Fruit fly (Drosophila melanogaster) whole organism, prepupa: Measurements from ENCODE around the gene galla-2.
A peak's percentile ranks its signal among the peaks of the same experiment; 100 is the strongest.

Source experiments
- CG10631 ChIP-seq: fragments of 200-800 bp; sonication (Bioruptor generic); optimal IDR thresholded peaks from 2 replicates; lab custom pipeline; 2016; ENCODE audit warnings: missing biosample characterization, missing genetic modification characterization
- CG10669 ChIP-seq: fragments of 200-800 bp; sonication (Bioruptor generic); optimal IDR thresholded peaks from 3 replicates; lab custom pipeline; 2018; ENCODE audit warnings: missing biosample characterization, mild to moderate bottlenecking, missing genetic modification characterization, moderate library complexity
- CG11294 ChIP-seq: fragments of 200-800 bp; sonication (Bioruptor generic); IDR thresholded peaks from 2 replicates; pipeline ENCODE4 v1.3.6; 2022; ENCODE audit warnings: missing biosample characterization, missing genetic modification characterization
- CG11762 ChIP-seq: fragments of 200-800 bp; sonication (Bioruptor generic); optimal IDR thresholded peaks from 3 replicates; lab custom pipeline; 2016; ENCODE audit warnings: missing biosample characterization, missing genetic modification characterization; ENCODE audit not compliant: insufficient read depth
- CG15336 ChIP-seq: fragments of 200-800 bp; sonication (Bioruptor generic); IDR thresholded peaks from 2 replicates; pipeline ENCODE4 v1.3.6; 2022; ENCODE audit warnings: missing biosample characterization, missing genetic modification characterization
- CG16779 ChIP-seq: fragments of 200-800 bp; sonication (Bioruptor generic); optimal IDR thresholded peaks from 3 replicates; lab custom pipeline; 2017; ENCODE audit warnings: missing biosample characterization, mild to moderate bottlenecking, missing genetic modification characterization
- CG3032 ChIP-seq: fragments of 200-800 bp; optimal IDR thresholded peaks from 2 replicates; lab custom pipeline; 2019; ENCODE audit warnings: missing biosample characterization, mild to moderate bottlenecking, missing genetic modification characterization, moderate library complexity
- CG32006 ChIP-seq: fragments of 200-800 bp; sonication (Bioruptor generic); optimal IDR thresholded peaks from 3 replicates; lab custom pipeline; 2017; ENCODE audit warnings: missing biosample characterization, mild to moderate bottlenecking, missing genetic modification characterization
- CG34406 ChIP-seq: fragments of 200-800 bp; sonication (Bioruptor generic); optimal IDR thresholded peaks from 3 replicates; lab custom pipeline; 2016; ENCODE audit warnings: missing biosample characterization, missing genetic modification characterization
- CG3919 ChIP-seq: fragments of 200-800 bp; sonication (Bioruptor generic); optimal IDR thresholded peaks from 3 replicates; lab custom pipeline; 2016; ENCODE audit warnings: missing biosample characterization, missing genetic modification characterization
- CG6163 ChIP-seq: fragments of 200-800 bp; sonication (Bioruptor generic); IDR thresholded peaks from 3 replicates; pipeline ENCODE4 v1.3.6; 2022; ENCODE audit warnings: missing biosample characterization, missing genetic modification characterization
- CG6276 ChIP-seq: fragments of 200-800 bp; sonication (Bioruptor generic); optimal IDR thresholded peaks from 2 replicates; lab custom pipeline; 2017; ENCODE audit warnings: missing biosample characterization, mild to moderate bottlenecking, missing genetic modification characterization
- CG6792 ChIP-seq: fragments of 200-800 bp; sonication (Bioruptor generic); optimal IDR thresholded peaks from 3 replicates; lab custom pipeline; 2016; ENCODE audit warnings: missing biosample characterization, missing genetic modification characterization
- CG6808 ChIP-seq: fragments of 200-800 bp; sonication (Bioruptor generic); optimal IDR thresholded peaks from 3 replicates; lab custom pipeline; 2017; ENCODE audit warnings: missing biosample characterization, missing genetic modification characterization, mild to moderate bottlenecking, moderate library complexity, missing genetic modification reagents
- CG6854 ChIP-seq: fragments of 200-800 bp; sonication (Bioruptor generic); optimal IDR thresholded peaks from 2 replicates; lab custom pipeline; 2017; ENCODE audit warnings: missing biosample characterization, mild to moderate bottlenecking, missing genetic modification characterization
- CG7368 ChIP-seq: fragments of 200-800 bp; sonication (Bioruptor generic); optimal IDR thresholded peaks from 3 replicates; lab custom pipeline; 2016; ENCODE audit warnings: missing biosample characterization, missing genetic modification characterization
- CG8119 ChIP-seq: fragments of 200-800 bp; sonication (Bioruptor generic); IDR thresholded peaks from 3 replicates; pipeline ENCODE4 v1.3.6; 2022; ENCODE audit warnings: missing biosample characterization, missing genetic modification characterization
- CG8319 ChIP-seq: fragments of 200-800 bp; sonication (Bioruptor generic); optimal IDR thresholded peaks from 3 replicates; lab custom pipeline; 2016; ENCODE audit warnings: missing biosample characterization, missing genetic modification characterization
- CG8632 ChIP-seq: fragments of 200-800 bp; sonication (Bioruptor generic); optimal IDR thresholded peaks from 3 replicates; lab custom pipeline; 2016; ENCODE audit warnings: missing biosample characterization, missing genetic modification characterization
- CG9139 ChIP-seq: fragments of 200-800 bp; sonication (Bioruptor generic); optimal IDR thresholded peaks from 3 replicates; lab custom pipeline; 2017; ENCODE audit warnings: missing biosample characterization, mild to moderate bottlenecking, missing genetic modification characterization
- Eip75B ChIP-seq: fragments of 200-800 bp; sonication (Bioruptor generic); optimal IDR thresholded peaks from 3 replicates; lab custom pipeline; 2016; ENCODE audit warnings: missing biosample characterization, missing genetic modification characterization
- Eip78C ChIP-seq: fragments of 200-800 bp; sonication (Bioruptor generic); peaks from one replicate; lab custom pipeline; 2016; ENCODE audit warnings: missing biosample characterization, missing genetic modification characterization
- Eip93F ChIP-seq: fragments of 200-800 bp; sonication (Bioruptor generic); optimal IDR thresholded peaks from 2 replicates; lab custom pipeline; 2016; ENCODE audit warnings: missing biosample characterization, mild to moderate bottlenecking, missing genetic modification characterization
- Ets21C ChIP-seq: fragments of 200-800 bp; sonication (Bioruptor generic); optimal IDR thresholded peaks from 3 replicates; lab custom pipeline; 2016; ENCODE audit warnings: missing biosample characterization, missing genetic modification characterization
- Hr39 ChIP-seq: fragments of 200-800 bp; sonication (Bioruptor generic); optimal IDR thresholded peaks from 2 replicates; lab custom pipeline; 2016; ENCODE audit warnings: missing biosample characterization, missing genetic modification characterization
- Hr4 ChIP-seq: fragments of 200-800 bp; sonication (Bioruptor generic); optimal IDR thresholded peaks from 3 replicates; lab custom pipeline; 2016; ENCODE audit warnings: missing biosample characterization, missing genetic modification characterization
- Lpt ChIP-seq: fragments of 200-800 bp; sonication (Bioruptor generic); optimal IDR thresholded peaks from 3 replicates; lab custom pipeline; 2016; ENCODE audit warnings: missing biosample characterization, missing genetic modification characterization
- Met ChIP-seq: fragments of 200-800 bp; sonication (Bioruptor generic); optimal IDR thresholded peaks from 3 replicates; lab custom pipeline; 2016; ENCODE audit warnings: missing biosample characterization, missing genetic modification characterization
- OdsH ChIP-seq: fragments of 200-800 bp; sonication (Bioruptor generic); optimal IDR thresholded peaks from 3 replicates; lab custom pipeline; 2016; ENCODE audit warnings: missing biosample characterization, missing genetic modification characterization
- Sox14 ChIP-seq: fragments of 200-800 bp; sonication (Bioruptor generic); optimal IDR thresholded peaks from 3 replicates; lab custom pipeline; 2016; ENCODE audit warnings: missing biosample characterization, missing genetic modification characterization
- Sox15 ChIP-seq: fragments of 200-800 bp; sonication (Bioruptor generic); optimal IDR thresholded peaks from 3 replicates; lab custom pipeline; 2016; ENCODE audit warnings: missing biosample characterization, missing genetic modification characterization
- cyc ChIP-seq: fragments of 200-800 bp; sonication (Bioruptor generic); optimal IDR thresholded peaks from 3 replicates; lab custom pipeline; 2016; ENCODE audit warnings: missing biosample characterization, missing genetic modification characterization
- dac ChIP-seq: fragments of 200-800 bp; sonication (Bioruptor generic); optimal IDR thresholded peaks from 2 replicates; lab custom pipeline; 2017; ENCODE audit warnings: missing biosample characterization, mild to moderate bottlenecking, missing genetic modification characterization
- dsx ChIP-seq: fragments of 200-800 bp; optimal IDR thresholded peaks from 3 replicates; lab custom pipeline; 2019; ENCODE audit warnings: missing biosample characterization, mild to moderate bottlenecking, missing genetic modification characterization, moderate library complexity; ENCODE audit not compliant: poor library complexity, severe bottlenecking
- esn ChIP-seq: fragments of 200-800 bp; sonication (Bioruptor generic); optimal IDR thresholded peaks from 2 replicates; lab custom pipeline; 2016; ENCODE audit warnings: missing biosample characterization, mild to moderate bottlenecking, missing genetic modification characterization, moderate library complexity
- fd59A ChIP-seq: fragments of 200-800 bp; sonication (Bioruptor generic); optimal IDR thresholded peaks from 2 replicates; lab custom pipeline; 2017; ENCODE audit warnings: missing biosample characterization, mild to moderate bottlenecking, missing genetic modification characterization, missing genetic modification reagents
- fd85E ChIP-seq: fragments of 200-800 bp; sonication (Bioruptor generic); optimal IDR thresholded peaks from 3 replicates; lab custom pipeline; 2016; ENCODE audit warnings: missing biosample characterization, missing genetic modification characterization
- fkh ChIP-seq: fragments of 200-800 bp; sonication (Bioruptor generic); optimal IDR thresholded peaks from 3 replicates; lab custom pipeline; 2017; ENCODE audit warnings: missing biosample characterization, mild to moderate bottlenecking, missing genetic modification characterization, moderate library complexity
- lz ChIP-seq: fragments of 200-800 bp; sonication (Bioruptor generic); optimal IDR thresholded peaks from 3 replicates; lab custom pipeline; 2016; ENCODE audit warnings: missing biosample characterization, missing genetic modification characterization
- net ChIP-seq: fragments of 200-800 bp; sonication (Bioruptor generic); optimal IDR thresholded peaks from 3 replicates; lab custom pipeline; 2016; ENCODE audit warnings: missing biosample characterization, missing genetic modification characterization
- pdm3 ChIP-seq: fragments of 200-800 bp; sonication (Bioruptor generic); optimal IDR thresholded peaks from 3 replicates; lab custom pipeline; 2016; ENCODE audit warnings: missing biosample characterization, missing genetic modification characterization
- salr ChIP-seq, 2 experiments: fragments of 200-800 bp; sonication (Bioruptor generic); optimal IDR thresholded peaks; 3 replicates each; lab custom pipeline; 2016 to 2018; ENCODE audit warnings: missing biosample characterization in 2 of 2, missing genetic modification characterization in 2 of 2, mild to moderate bottlenecking in 1 of 2
- ss ChIP-seq, 2 experiments: fragments of 200-800 bp; sonication (Bioruptor generic); optimal IDR thresholded peaks; 2 replicates in 1 of 2; 3 replicates in 1 of 2; lab custom pipeline; 2017 to 2018; ENCODE audit warnings: mild to moderate bottlenecking in 2 of 2, missing biosample characterization in 2 of 2, missing genetic modification characterization in 2 of 2, moderate library complexity in 1 of 2
- svp ChIP-seq: fragments of 200-800 bp; sonication (Bioruptor generic); peaks from one replicate; lab custom pipeline; 2016; ENCODE audit warnings: missing biosample characterization, missing genetic modification characterization
- topi ChIP-seq: fragments of 200-800 bp; sonication (Bioruptor generic); optimal IDR thresholded peaks from 3 replicates; lab custom pipeline; 2016; ENCODE audit warnings: missing biosample characterization, missing genetic modification characterization
- vri ChIP-seq: fragments of 200-800 bp; sonication (Bioruptor generic); optimal IDR thresholded peaks from 3 replicates; lab custom pipeline; 2016; ENCODE audit warnings: missing biosample characterization, mild to moderate bottlenecking, missing genetic modification characterization

The galla-2 gene

dm6 chr3L:10909612-10910011, 26.9 kb downstream of the galla-2 start:
- TF ChIP-seq CG11294 (no peak), CG34406 (no peak), CG32006 (GFP tag; lab: Kevin White, UChicago) (peak; percentile 28), Hr4 (no peak), CG10631 (peak; percentile 40), dsx (GFP tag; lab: Kevin White, UChicago) (no peak), vri (GFP tag; lab: Kevin White, UChicago) (no peak), pdm3 (no peak), CG6163 (peak; percentile 58), Ets21C (GFP tag; lab: Kevin White, UChicago) (no peak), lz (GFP tag; lab: Kevin White, UChicago) (no peak), CG8319 (GFP tag; lab: Kevin White, UChicago) (no peak), Hr39 (GFP tag; lab: Kevin White, UChicago) (no peak), salr (GFP tag; optimal IDR thresholded peaks at IDR 0.05; lab: Kevin White, UChicago) (no peak), Lpt (no peak), CG8119 (GFP tag; lab: Robert Waterston, UW) (peak; percentile 44; the same call in 1 of the 3 replicates), Eip78C (GFP tag; lab: Kevin White, UChicago) (peak; percentile 55), CG10669 (GFP tag; lab: Kevin White, UChicago) (no peak), CG3032 (tag; lab: Kevin White, UChicago) (no peak), fd85E (GFP tag; lab: Kevin White, UChicago) (no peak), CG7368 (GFP tag; lab: Kevin White, UChicago) (no peak), fkh (GFP tag; lab: Kevin White, UChicago) (no peak), CG6854 (GFP tag; lab: Kevin White, UChicago) (no peak), Eip93F (GFP tag; lab: Kevin White, UChicago) (no peak), CG9139 (GFP tag; lab: Kevin White, UChicago) (no peak)

dm6 chr3L:10913214-10913613, 30.5 kb downstream of the galla-2 start:
- peak; percentile 72 for TF ChIP-seq CG11294
- TF ChIP-seq topi (GFP tag; lab: Kevin White, UChicago) = peak; percentile 47
- peak; percentile 53 for TF ChIP-seq esn (GFP tag; lab: Kevin White, UChicago)
- peak; percentile 35 for TF ChIP-seq Lpt
- TF ChIP-seq fd85E (GFP tag; lab: Kevin White, UChicago) = no peak
- peak; percentile 51 for TF ChIP-seq Met (GFP tag; lab: Kevin White, UChicago)
- peak; percentile 17 to 53 for TF ChIP-seq ss (GFP tag; optimal IDR thresholded peaks at IDR 0.05; lab: Kevin White, UChicago)
- TF ChIP-seq fd59A (GFP tag; lab: Kevin White, UChicago) = peak; percentile 63
- TF ChIP-seq CG15336 = peak; percentile 92
- TF ChIP-seq Hr39 (GFP tag; lab: Kevin White, UChicago) = peak; percentile 51
- no peak for TF ChIP-seq Eip93F (GFP tag; lab: Kevin White, UChicago)
- TF ChIP-seq CG16779 (tag; lab: Kevin White, UChicago) = no peak
- peak; percentile 48 for TF ChIP-seq CG3919 (GFP tag; lab: Kevin White, UChicago)
- TF ChIP-seq Eip75B (GFP tag; lab: Kevin White, UChicago) = peak; percentile 65
- no peak for TF ChIP-seq CG9139 (GFP tag; lab: Kevin White, UChicago)
- no peak for TF ChIP-seq CG8319 (GFP tag; lab: Kevin White, UChicago)
- peak; percentile 73 for TF ChIP-seq OdsH (GFP tag; lab: Kevin White, UChicago)
- TF ChIP-seq CG32006 (GFP tag; lab: Kevin White, UChicago) = peak; percentile 84
- peak; percentile 12 to 51 for TF ChIP-seq salr (GFP tag; optimal IDR thresholded peaks at IDR 0.05; lab: Kevin White, UChicago)
- no peak for TF ChIP-seq fkh (GFP tag; lab: Kevin White, UChicago)
- TF ChIP-seq CG6276 (GFP tag; lab: Kevin White, UChicago) = peak; percentile 84
- peak; percentile 67 for TF ChIP-seq CG3032 (tag; lab: Kevin White, UChicago)
- peak; percentile 58 for TF ChIP-seq dsx (GFP tag; lab: Kevin White, UChicago)
- TF ChIP-seq CG8119 (GFP tag; lab: Robert Waterston, UW) = peak; percentile 85
- TF ChIP-seq Sox14 (GFP tag; lab: Kevin White, UChicago) = peak; percentile 63
- TF ChIP-seq pdm3 = peak; percentile 64
- TF ChIP-seq CG6163 = peak; percentile 90
- peak; percentile 41 for TF ChIP-seq CG8632 (GFP tag; lab: Kevin White, UChicago)
- TF ChIP-seq Sox15 (GFP tag; lab: Kevin White, UChicago) = no peak
- peak; percentile 72 for TF ChIP-seq dac (GFP tag; lab: Kevin White, UChicago)
- TF ChIP-seq CG6854 (GFP tag; lab: Kevin White, UChicago) = no peak
- peak; percentile 84 for TF ChIP-seq Hr4
- TF ChIP-seq Eip78C (GFP tag; lab: Kevin White, UChicago) = peak; percentile 87
- TF ChIP-seq cyc (GFP tag; lab: Kevin White, UChicago) = peak; percentile 49
- TF ChIP-seq CG11762 (GFP tag; lab: Kevin White, UChicago) = no peak
- peak; percentile 67 for TF ChIP-seq CG10631
- TF ChIP-seq CG6792 (GFP tag; lab: Kevin White, UChicago) = peak; percentile 48
- TF ChIP-seq net = peak; percentile 71
- TF ChIP-seq CG34406 = peak; percentile 42
- TF ChIP-seq CG6808 (GFP tag; lab: Kevin White, UChicago) = peak; percentile 26
- peak; percentile 79 for TF ChIP-seq svp
